Worm (Caenorhabditis elegans): ENCODE measurements around the gene srg-21.

srg-21 gene

DNA sequence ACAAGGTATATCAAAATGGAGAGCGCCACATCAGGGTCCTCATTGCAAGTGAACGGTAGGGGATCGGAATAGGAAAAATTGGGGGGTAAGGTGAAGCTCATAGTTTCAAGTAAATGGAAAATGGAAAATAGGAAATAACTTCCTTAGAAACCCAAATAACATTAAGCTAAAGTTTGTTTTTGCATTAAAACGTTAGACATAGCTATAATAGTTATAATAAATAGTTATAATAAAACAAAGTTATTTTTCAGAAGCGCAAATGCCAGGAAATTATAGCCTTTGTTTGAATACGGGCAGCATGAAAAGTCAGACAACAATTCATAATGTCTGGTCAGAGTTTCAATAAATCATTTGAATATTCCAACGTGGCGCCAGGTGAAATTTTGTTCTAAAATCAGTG lies 9.4 kb upstream of the srg-21 start, which contains the start of gene srg-24:
srg-24 (minus strand) TSS at position 101 of the 400 bp plus-strand sequence.
- TF ChIP-seq unc-86 (tag; optimal IDR thresholded peaks at IDR 0.05) (no peak), odd-2 (tag; optimal IDR thresholded peaks at IDR 0.05) (no peak), hlh-15 (tag; optimal IDR thresholded peaks at IDR 0.05) (no peak)

DNA sequence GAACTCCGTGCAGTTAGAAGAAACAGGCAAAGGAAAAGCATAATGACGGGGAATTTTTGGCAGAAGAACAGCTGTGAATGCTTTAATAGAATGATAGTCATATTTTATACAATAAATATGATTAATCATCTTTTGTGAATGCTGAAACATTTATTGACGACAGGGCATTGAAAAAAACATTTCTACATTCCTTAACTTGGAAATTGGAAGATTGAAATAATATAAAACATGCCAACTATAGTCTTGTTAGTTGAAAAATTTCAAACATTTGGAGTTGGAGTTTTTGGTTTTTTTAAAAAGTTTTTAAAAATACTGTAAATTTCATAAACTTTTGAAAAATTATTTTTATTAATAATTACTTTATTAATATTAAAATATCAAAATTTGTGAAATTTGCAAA lies 5.7 kb upstream of the srg-21 start, which contains the start of gene Y25C1A.14:
Y25C1A.14 (minus strand) TSS at position 101 of the 400 bp plus-strand sequence.
- TF ChIP-seq che-1 (tag; optimal IDR thresholded peaks at IDR 0.05) (no peak), Y22D7AL.16 (tag; optimal IDR thresholded peaks at IDR 0.05) (no peak), npax-4 (tag; optimal IDR thresholded peaks at IDR 0.05) (no peak), pros-1 (tag; optimal IDR thresholded peaks at IDR 0.05) (no peak), pag-3 (tag; optimal IDR thresholded peaks at IDR 0.05; ENCODE audit: borderline replicate concordance) (no peak), ceh-34 (tag; optimal IDR thresholded peaks at IDR 0.05) (no peak), ceh-31 (tag; optimal IDR thresholded peaks at IDR 0.05) (no peak), pha-2 (tag; optimal IDR thresholded peaks at IDR 0.05) (no peak), fax-1 (tag; optimal IDR thresholded peaks at IDR 0.05) (no peak), unc-3 (GFP tag; conservative IDR thresholded peaks at IDR 0.05) (no peak), unc-3 (tag; optimal IDR thresholded peaks at IDR 0.05) (no peak), mec-3 (tag; optimal IDR thresholded peaks at IDR 0.05; ENCODE audit: borderline replicate concordance) (no peak)

DNA sequence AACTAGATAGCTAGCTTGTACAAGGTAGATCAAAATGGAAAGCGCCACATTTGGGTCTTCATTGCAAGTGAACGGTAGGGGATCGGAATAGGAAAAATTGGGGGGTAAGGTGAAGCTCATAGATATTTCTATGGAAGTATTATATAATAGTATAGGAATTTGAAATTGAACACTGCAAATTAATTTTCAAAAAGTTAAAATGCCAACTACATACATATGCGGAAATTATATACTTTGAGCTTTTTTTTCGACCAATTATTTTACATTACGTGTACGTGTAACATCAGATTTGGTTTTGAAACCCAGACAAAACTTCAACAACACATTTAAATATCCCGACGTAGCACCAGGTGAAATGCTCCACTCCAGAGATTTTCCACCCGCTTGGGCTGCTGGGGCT lies 4.9 kb upstream of the srg-21 start, which contains the start of gene srg-23:
srg-23 (minus strand) TSS at position 101 of the 400 bp plus-strand sequence.
- TF ChIP-seq zip-5 (tag; optimal IDR thresholded peaks at IDR 0.05) (no peak), dve-1 (tag; optimal IDR thresholded peaks at IDR 0.05) (no peak), ahr-1 (tag; optimal IDR thresholded peaks at IDR 0.05) (no peak), ceh-9 (tag; optimal IDR thresholded peaks at IDR 0.05) (no peak), lin-11 (tag; optimal IDR thresholded peaks at IDR 0.05) (no peak), ceh-30 (tag; optimal IDR thresholded peaks at IDR 0.05) (no peak), ref-2 (tag; optimal IDR thresholded peaks at IDR 0.05) (no peak), ceh-14 (tag; optimal IDR thresholded peaks at IDR 0.05) (no peak), ztf-16 (tag; optimal IDR thresholded peaks at IDR 0.05) (no peak), pha-4 (tag; optimal IDR thresholded peaks at IDR 0.05) (no peak), ceh-19 (GFP tag; optimal IDR thresholded peaks at IDR 0.05) (no peak), mec-3 (tag; optimal IDR thresholded peaks at IDR 0.05; ENCODE audit: borderline replicate concordance) (no peak), C38D4.7 (GFP tag; optimal IDR thresholded peaks at IDR 0.05) (no peak), K02D7.2 (tag; optimal IDR thresholded peaks at IDR 0.05) (no peak)

DNA sequence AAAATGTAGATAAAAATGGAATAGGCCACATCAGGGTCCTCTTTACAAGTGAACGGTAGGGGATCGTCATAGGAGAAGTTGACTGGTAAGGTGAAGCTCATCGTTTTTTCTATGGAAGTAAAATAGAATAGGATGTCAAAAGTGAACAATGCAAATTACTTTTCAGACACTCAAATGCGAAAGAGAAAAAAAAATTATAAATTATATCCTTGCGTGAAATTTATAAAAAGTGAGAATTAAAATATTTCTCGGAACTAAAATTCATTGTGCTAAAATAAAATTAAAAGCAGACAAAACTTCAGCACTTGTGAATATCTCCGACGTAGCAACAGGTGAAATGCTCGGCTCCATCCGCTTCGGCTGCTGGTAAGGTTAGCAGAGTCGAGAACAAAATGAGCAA lies 2.2 kb upstream of the srg-21 start, which contains the start of gene srg-22:
srg-22 (minus strand) TSS at position 101 of the 400 bp plus-strand sequence.
- TF ChIP-seq sox-4 (tag; optimal IDR thresholded peaks at IDR 0.05) = no peak
- no peak for TF ChIP-seq ceh-45 (GFP tag; IDR thresholded peaks at IDR 0.05)
- no peak for TF ChIP-seq fkh-6 (tag; optimal IDR thresholded peaks at IDR 0.05)
- no peak for TF ChIP-seq ceh-14 (tag; optimal IDR thresholded peaks at IDR 0.05)
- no peak for TF ChIP-seq ttx-3 (tag; optimal IDR thresholded peaks at IDR 0.05)
- TF ChIP-seq Y22D7AL.16 (tag; optimal IDR thresholded peaks at IDR 0.05) = no peak

DNA sequence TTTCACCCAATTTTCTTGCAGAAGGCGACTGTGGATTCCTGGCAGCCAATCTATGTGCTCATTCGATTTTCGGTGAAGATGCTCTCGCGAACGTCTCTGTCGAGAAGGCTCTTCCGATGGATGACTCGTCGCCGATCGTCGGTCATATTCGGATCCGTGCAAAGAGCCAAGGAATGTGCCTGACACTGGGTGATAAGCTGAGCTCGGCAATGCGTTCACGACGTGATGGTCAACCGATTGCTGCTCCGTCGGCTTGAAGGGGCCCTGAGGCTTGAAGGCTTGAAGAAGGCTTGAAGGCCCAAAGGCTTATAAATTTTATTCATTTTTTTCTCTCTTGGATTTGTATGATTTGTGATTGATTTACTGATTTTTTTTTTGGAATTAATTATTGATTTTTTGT lies 4.0 kb downstream of the srg-21 start:
- TF ChIP-seq ceh-6 (GFP tag; optimal IDR thresholded peaks at IDR 0.05) = no peak
- TF ChIP-seq ceh-30 (tag; optimal IDR thresholded peaks at IDR 0.05) = no peak

DNA sequence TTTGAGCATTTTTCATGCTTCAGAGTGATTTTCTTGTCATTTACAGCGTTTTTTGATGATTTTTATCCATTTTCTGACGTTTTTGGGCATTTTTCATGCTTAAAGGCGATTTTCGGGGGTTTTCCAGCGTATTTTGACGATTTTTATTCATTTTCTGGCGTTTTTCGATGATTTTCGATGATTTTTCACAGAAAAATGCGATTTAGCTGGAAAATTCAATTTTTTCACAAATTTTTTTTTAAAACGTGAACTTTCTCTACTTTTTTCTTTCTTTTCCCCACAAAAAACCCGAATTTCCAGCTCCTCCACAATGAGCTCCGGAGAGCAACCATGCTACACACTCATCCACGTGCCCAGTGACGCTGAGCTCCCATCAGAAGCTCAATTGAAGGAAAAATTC lies 12.7 kb downstream of the srg-21 start, which contains the start of gene copb-1:
copb-1 (plus strand) TSS at position 301 of the 400 bp plus-strand sequence.
- no peak for TF ChIP-seq ama-1 (optimal IDR thresholded peaks at IDR 0.05)
- no peak for TF ChIP-seq hlh-15 (tag; optimal IDR thresholded peaks at IDR 0.05)
- TF ChIP-seq tbx-2 (tag; optimal IDR thresholded peaks at IDR 0.05) = no peak
- TF ChIP-seq ceh-6 (GFP tag; optimal IDR thresholded peaks at IDR 0.05) = no peak
- no peak for TF ChIP-seq K02D7.2 (tag; optimal IDR thresholded peaks at IDR 0.05)
- TF ChIP-seq pat-9 (tag; optimal IDR thresholded peaks at IDR 0.05) = no peak
- no peak for TF ChIP-seq hlh-6 (tag; optimal IDR thresholded peaks at IDR 0.05)
- no peak for TF ChIP-seq ceh-30 (tag; optimal IDR thresholded peaks at IDR 0.05)
- no peak for TF ChIP-seq nhr-11 (tag; optimal IDR thresholded peaks at IDR 0.05)
